Fruit fly (Drosophila melanogaster): ENCODE measurements around the gene alt.

dm6 chr3R:17646102-17647050, 35.9 kb downstream of the alt start:
- no peak for TF ChIP-seq ttk (optimal IDR thresholded peaks at IDR 0.05)
- no peak for TF ChIP-seq Sin3A (optimal IDR thresholded peaks at IDR 0.05)
- TF ChIP-seq insv (optimal IDR thresholded peaks at IDR 0.05), result no peak

All from Kc167 (cell line).